Fruit fly (Drosophila melanogaster) whole organism, wandering third instar larva: ENCODE measurements around the gene Sgs7.

Experiments
- Abd-B ChIP-seq: fragments of >200 bp; optimal IDR thresholded peaks from 2 replicates; lab custom pipeline; 2017; ENCODE audit warnings: missing biosample characterization, missing genetic modification characterization
- CG32264 ChIP-seq: fragments of 200-800 bp; sonication (Bioruptor generic); optimal IDR thresholded peaks from 2 replicates; lab custom pipeline; 2016; ENCODE audit warnings: missing biosample characterization, missing genetic modification characterization
- CG9705 ChIP-seq: fragments of 200-800 bp; sonication (Bioruptor generic); optimal IDR thresholded peaks from 2 replicates; lab custom pipeline; 2018; ENCODE audit warnings: missing biosample characterization, mild to moderate bottlenecking, missing genetic modification characterization
- CrebA ChIP-seq: fragments of 200-800 bp; sonication (Bioruptor generic); optimal IDR thresholded peaks from 2 replicates; lab custom pipeline; 2016; ENCODE audit warnings: missing biosample characterization, mild to moderate bottlenecking, missing genetic modification characterization, borderline replicate concordance
- Dfd ChIP-seq: fragments of >200 bp; optimal IDR thresholded peaks from 2 replicates; lab custom pipeline; 2017; ENCODE audit warnings: missing biosample characterization, missing genetic modification characterization
- Dif ChIP-seq: fragments of 200-275, 200-300 bp; sonication (Bioruptor generic); optimal IDR thresholded peaks from 2 replicates; lab custom pipeline; 2018; ENCODE audit warnings: missing biosample characterization, missing genetic modification characterization; ENCODE audit not compliant: partially characterized antibody
- GATAd ChIP-seq: sonication (Bioruptor generic); optimal IDR thresholded peaks from 2 replicates; lab custom pipeline; 2016; ENCODE audit warnings: missing biosample characterization, missing genetic modification characterization
- HLH106 ChIP-seq: fragments of 200-800 bp; optimal IDR thresholded peaks from 3 replicates; lab custom pipeline; 2019; ENCODE audit warnings: missing biosample characterization, mild to moderate bottlenecking, missing genetic modification characterization, moderate library complexity
- Hnf4 ChIP-seq: fragments of 200-800 bp; sonication (Bioruptor generic); optimal IDR thresholded peaks from 2 replicates; lab custom pipeline; 2016; ENCODE audit warnings: missing biosample characterization, mild to moderate bottlenecking, missing genetic modification characterization
- Hr78 ChIP-seq: fragments of >200 bp; optimal IDR thresholded peaks from 2 replicates; lab custom pipeline; 2017; ENCODE audit warnings: missing biosample characterization, missing genetic modification characterization
- Hr83 ChIP-seq: fragments of 200-300 bp; sonication (Bioruptor generic); optimal IDR thresholded peaks from 2 replicates; lab custom pipeline; 2016; ENCODE audit warnings: missing biosample characterization, mild to moderate bottlenecking, missing genetic modification characterization, moderate library complexity; ENCODE audit not compliant: poor library complexity, severe bottlenecking
- Jra ChIP-seq: sonication (Bioruptor generic); optimal IDR thresholded peaks from 2 replicates; lab custom pipeline; 2016; ENCODE audit warnings: missing biosample characterization, missing genetic modification characterization
- Mio ChIP-seq: sonication (Bioruptor generic); optimal IDR thresholded peaks from 2 replicates; lab custom pipeline; 2016; ENCODE audit warnings: missing biosample characterization, missing genetic modification characterization
- Myc ChIP-seq: fragments of >200 bp; optimal IDR thresholded peaks from 2 replicates; lab custom pipeline; 2017
- N ChIP-seq: fragments of >200 bp; optimal IDR thresholded peaks from 2 replicates; lab custom pipeline; 2018; ENCODE audit warnings: missing biosample characterization, missing external identifiers, missing genetic modification characterization
- OdsH ChIP-seq: fragments of 200-800 bp; sonication (Bioruptor generic); optimal IDR thresholded peaks from 2 replicates; lab custom pipeline; 2016; ENCODE audit warnings: missing biosample characterization, mild to moderate bottlenecking, missing genetic modification characterization
- Sp1 ChIP-seq: fragments of 200-800 bp; sonication (Bioruptor generic); optimal IDR thresholded peaks from 3 replicates; lab custom pipeline; 2019; ENCODE audit warnings: missing biosample characterization, mild to moderate bottlenecking, missing genetic modification characterization, moderate library complexity
- br ChIP-seq: fragments of 200-800 bp; sonication (Bioruptor generic); optimal IDR thresholded peaks from 2 replicates; lab custom pipeline; 2016; ENCODE audit warnings: missing biosample characterization, missing genetic modification characterization
- brk ChIP-seq: fragments of 200-800 bp; sonication (Bioruptor generic); optimal IDR thresholded peaks from 2 replicates; lab custom pipeline; 2016; ENCODE audit warnings: missing biosample characterization, mild to moderate bottlenecking, missing genetic modification characterization
- dl ChIP-seq, 2 experiments: fragments of 175-275, 200-275 bp in 1 of 2; fragments of 200-275 bp in 1 of 2; sonication (Bioruptor generic); optimal IDR thresholded peaks; lab custom pipeline; 2018; ENCODE audit warnings: mild to moderate bottlenecking in 2 of 2, missing biosample characterization in 2 of 2, missing genetic modification characterization in 2 of 2, moderate library complexity in 2 of 2; ENCODE audit not compliant: partially characterized antibody in 2 of 2, insufficient read depth in 1 of 2
- dsf ChIP-seq: sonication (Bioruptor generic); optimal IDR thresholded peaks from 2 replicates; lab custom pipeline; 2016; ENCODE audit warnings: missing biosample characterization, missing genetic modification characterization, borderline replicate concordance
- ey ChIP-seq: fragments of 200-800 bp; sonication (Bioruptor generic); optimal IDR thresholded peaks from 2 replicates; lab custom pipeline; 2016; ENCODE audit warnings: missing biosample characterization, missing genetic modification characterization
- foxo ChIP-seq, 2 experiments: fragments of 200-800 bp; sonication (Bioruptor generic); optimal IDR thresholded peaks; 2 replicates in 1 of 2; 3 replicates in 1 of 2; lab custom pipeline; 2016 to 2017; ENCODE audit warnings: missing biosample characterization in 2 of 2, missing genetic modification characterization in 2 of 2
- fru ChIP-seq: fragments of 200-800 bp; sonication (Bioruptor generic); optimal IDR thresholded peaks from 3 replicates; lab custom pipeline; 2016; ENCODE audit warnings: missing biosample characterization, mild to moderate bottlenecking, missing genetic modification characterization
- h ChIP-seq: fragments of 200-800 bp; sonication (Bioruptor generic); optimal IDR thresholded peaks from 3 replicates; lab custom pipeline; 2016; ENCODE audit warnings: missing biosample characterization, mild to moderate bottlenecking, missing genetic modification characterization
- jim ChIP-seq: fragments of 175-275, 200-325 bp; sonication (Bioruptor generic); optimal IDR thresholded peaks from 2 replicates; lab custom pipeline; 2016; ENCODE audit warnings: missing biosample characterization, mild to moderate bottlenecking, missing genetic modification characterization
- lola ChIP-seq: fragments of >200 bp; optimal IDR thresholded peaks from 2 replicates; lab custom pipeline; 2017; ENCODE audit warnings: missing biosample characterization, missing genetic modification characterization
- pan ChIP-seq: fragments of >200 bp; optimal IDR thresholded peaks from 2 replicates; lab custom pipeline; 2017
- sage ChIP-seq: fragments of 200-800 bp; sonication (Bioruptor generic); optimal IDR thresholded peaks from 2 replicates; lab custom pipeline; 2016; ENCODE audit warnings: missing biosample characterization, mild to moderate bottlenecking, missing genetic modification characterization
- sv ChIP-seq: fragments of 200-800 bp; sonication (Bioruptor generic); optimal IDR thresholded peaks from 3 replicates; lab custom pipeline; 2016; ENCODE audit warnings: missing biosample characterization, missing genetic modification characterization
- tai ChIP-seq: sonication (Bioruptor generic); optimal IDR thresholded peaks from 2 replicates; lab custom pipeline; 2016; ENCODE audit warnings: missing biosample characterization, missing genetic modification characterization
- usp ChIP-seq: fragments of >200 bp; optimal IDR thresholded peaks from 2 replicates; lab custom pipeline; 2017; ENCODE audit warnings: missing biosample characterization, missing genetic modification characterization

Sgs7 gene

DNA sequence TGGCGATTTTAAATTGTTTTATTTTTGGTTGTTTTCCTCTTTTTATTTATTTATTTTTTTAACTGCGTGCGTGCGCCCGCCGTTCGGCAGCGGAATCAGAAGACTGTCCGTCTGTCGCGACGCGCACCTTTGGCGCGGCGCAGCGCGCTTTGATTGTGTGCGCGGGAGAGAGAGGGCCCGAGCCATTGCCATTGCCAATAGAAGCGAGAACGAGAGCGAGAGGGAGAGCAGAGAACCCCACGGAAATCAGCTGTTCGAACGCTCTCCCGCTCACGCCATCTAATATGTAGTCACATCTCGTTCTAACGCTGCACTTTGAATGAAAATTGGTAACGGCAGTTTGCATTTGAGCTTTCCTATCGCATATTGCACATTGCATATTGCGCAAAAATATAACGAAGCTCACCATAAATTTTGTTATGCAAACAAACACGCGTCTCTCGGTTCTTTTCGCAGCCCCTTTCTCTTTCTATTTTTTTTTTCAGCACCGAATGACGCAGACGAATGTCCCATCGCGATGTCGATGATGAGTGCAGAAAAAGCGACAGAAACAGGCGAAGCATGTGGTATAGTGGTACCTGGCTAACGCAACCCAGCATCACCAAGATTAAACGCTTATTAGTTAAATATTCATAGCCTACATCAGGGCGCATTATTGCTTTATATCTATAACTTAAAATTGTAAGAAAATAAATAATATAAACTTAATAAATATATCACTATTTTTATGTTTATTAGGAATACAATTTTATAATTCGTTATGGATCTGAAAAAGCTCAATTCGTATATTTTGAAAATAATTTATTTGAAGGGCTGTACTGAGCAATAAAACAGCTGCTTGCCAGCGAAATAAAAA is 25.0 kb downstream of the Sgs7 start (continued):
- no peak for TF ChIP-seq Dfd
- TF ChIP-seq Myc: no peak
- no peak for TF ChIP-seq sv (GFP tag; lab: Kevin White, UChicago)
- no peak for TF ChIP-seq ey (GFP tag; lab: Kevin White, UChicago)
- no peak for TF ChIP-seq sage (GFP tag; lab: Kevin White, UChicago)
- no peak for TF ChIP-seq Abd-B (GFP tag; lab: Kevin White, UChicago)
- no peak for TF ChIP-seq usp
- no peak for TF ChIP-seq dsf (GFP tag; lab: Kevin White, UChicago)
- peak; percentile 34 for TF ChIP-seq OdsH (GFP tag; lab: Kevin White, UChicago)
- no peak for TF ChIP-seq CG32264
- TF ChIP-seq CrebA: no peak
- TF ChIP-seq Hr78 (GFP tag; lab: Kevin White, UChicago): no peak
- no peak for TF ChIP-seq jim (GFP tag; lab: Kevin White, UChicago)

DNA sequence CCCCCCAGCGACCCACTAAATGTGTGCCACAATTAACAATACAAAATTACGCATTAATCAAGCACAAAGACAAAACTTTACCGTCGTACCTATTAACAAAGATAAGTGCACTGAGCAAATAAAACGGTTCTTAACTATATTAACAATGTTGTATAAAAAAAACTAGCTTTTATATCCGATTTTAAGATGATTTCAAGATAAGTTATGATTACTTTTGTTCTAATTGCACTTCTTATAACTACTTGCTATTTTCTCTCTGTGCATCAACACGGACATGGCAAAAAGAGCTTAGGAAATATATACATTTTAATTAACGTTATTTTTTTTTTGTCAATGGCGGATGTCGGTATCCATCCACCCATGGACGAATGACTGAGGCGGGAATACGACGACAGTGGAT is 26.5 kb downstream of the Sgs7 start:
- TF ChIP-seq foxo (GFP tag; optimal IDR thresholded peaks at IDR 0.05; lab: Kevin White, UChicago) (peak in 1 of 2 experiments; percentile 21), sage (GFP tag; lab: Kevin White, UChicago) (no peak), Hr83 (GFP tag; lab: Kevin White, UChicago) (no peak), fru (GFP tag; lab: Kevin White, UChicago) (no peak), N (no peak), h (GFP tag; lab: Kevin White, UChicago) (peak; percentile 36), HLH106 (tag; lab: Kevin White, UChicago) (peak; percentile 19), Mio (GFP tag; lab: Kevin White, UChicago) (no peak), Sp1 (no peak), dl (GFP tag; optimal IDR thresholded peaks at IDR 0.05; lab: Kevin White, UChicago; ENCODE audit: insufficient read depth in 1 of 2, partially characterized antibody in 2 of 2) (no peak), CG32264 (no peak), pan (lab: Kevin White, UChicago) (no peak), Abd-B (GFP tag; lab: Kevin White, UChicago) (no peak), br (GFP tag; lab: Kevin White, UChicago) (no peak), dsf (GFP tag; lab: Kevin White, UChicago) (no peak)

DNA sequence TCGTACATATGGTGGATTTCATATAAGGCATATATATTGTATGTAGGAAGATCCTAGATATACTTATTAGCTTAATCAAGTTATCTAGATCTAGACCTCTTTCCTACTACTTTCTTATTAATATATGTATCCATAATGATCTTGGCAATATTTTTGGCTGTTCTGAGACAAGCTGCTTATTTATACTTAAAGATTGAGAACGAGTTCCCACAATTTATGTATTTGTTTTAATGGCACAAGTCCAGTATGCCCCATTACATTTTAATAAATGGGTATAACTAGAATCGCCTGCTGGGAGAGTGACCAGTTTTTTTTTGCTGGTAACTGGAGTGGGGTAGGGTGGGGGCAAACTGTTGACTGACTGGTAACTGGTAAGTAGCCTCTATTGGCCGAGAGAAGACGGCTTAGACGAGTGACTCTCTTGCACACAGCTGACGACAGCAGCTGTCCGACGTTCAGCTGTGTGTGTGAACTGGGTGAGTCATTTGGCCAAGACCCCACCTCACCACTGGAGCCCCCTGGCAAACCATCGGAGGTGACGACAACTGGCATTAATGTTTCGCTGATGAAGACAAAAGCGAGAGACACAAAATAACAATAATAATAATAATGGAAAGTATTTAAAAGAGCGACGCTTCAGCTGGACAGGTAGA is 27.2 kb downstream of the Sgs7 start:
- TF ChIP-seq Jra (GFP tag; lab: Kevin White, UChicago) (peak; percentile 4), Sp1 (no peak), br (GFP tag; lab: Kevin White, UChicago) (no peak), lola (GFP tag; lab: Kevin White, UChicago) (no peak)
- TF ChIP-seq, all 38 proteins: peak for 1

DNA sequence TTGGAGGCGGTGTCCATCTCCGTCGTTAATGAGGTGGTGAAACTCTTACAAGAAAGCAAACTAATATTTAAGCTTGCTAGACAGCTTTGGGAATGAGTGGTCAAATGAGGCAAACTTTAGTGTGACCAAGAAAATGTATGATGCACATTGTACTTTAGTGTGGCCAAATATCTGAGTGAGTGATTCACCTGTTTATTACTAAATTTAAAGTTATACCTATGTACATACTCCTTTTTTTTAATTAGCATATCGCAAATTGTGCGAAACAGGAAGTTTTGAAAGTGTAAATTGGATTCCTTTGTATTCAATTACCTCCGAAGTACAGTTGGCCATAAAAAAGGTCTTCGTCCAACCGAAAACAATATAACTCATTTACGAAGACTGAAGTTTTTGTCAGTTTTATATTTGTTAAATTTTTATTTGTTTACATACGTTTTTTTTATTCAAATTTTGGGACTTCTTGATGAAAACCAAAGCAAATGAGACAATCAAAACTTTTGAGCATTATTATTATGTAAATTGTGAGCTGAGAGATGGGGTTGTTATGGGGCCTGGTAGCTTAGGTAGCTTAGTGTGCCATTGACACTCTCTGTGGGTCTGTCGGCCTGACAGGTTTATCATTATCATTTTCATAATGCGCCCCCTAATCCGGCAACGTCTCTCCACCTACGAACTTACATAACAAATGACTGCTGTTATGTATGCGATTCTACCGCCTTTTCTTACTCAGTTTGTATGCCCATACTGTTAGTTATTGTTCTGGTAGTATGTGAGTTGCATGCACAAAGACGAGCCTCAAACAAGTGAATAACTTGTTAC is 30.1 kb downstream of the Sgs7 start:
- no peak for TF ChIP-seq Hnf4
- TF ChIP-seq Jra (GFP tag; lab: Kevin White, UChicago): no peak
- no peak for TF ChIP-seq CrebA
- no peak for TF ChIP-seq Mio (GFP tag; lab: Kevin White, UChicago)
- no peak for TF ChIP-seq dl (GFP tag; optimal IDR thresholded peaks at IDR 0.05; lab: Kevin White, UChicago; ENCODE audit: insufficient read depth in 1 of 2, partially characterized antibody in 2 of 2)
- TF ChIP-seq HLH106 (tag; lab: Kevin White, UChicago): no peak
- TF ChIP-seq h (GFP tag; lab: Kevin White, UChicago): no peak
- no peak for TF ChIP-seq Dif (GFP tag; lab: Kevin White, UChicago)
- no peak for TF ChIP-seq GATAd (GFP tag; lab: Kevin White, UChicago)
- TF ChIP-seq brk (GFP tag; lab: Kevin White, UChicago): no peak
- TF ChIP-seq br (GFP tag; lab: Kevin White, UChicago): no peak
- no peak for TF ChIP-seq CG32264
- no peak for TF ChIP-seq dsf (GFP tag; lab: Kevin White, UChicago)
- no peak for TF ChIP-seq OdsH (GFP tag; lab: Kevin White, UChicago)
- no peak for TF ChIP-seq tai (GFP tag; lab: Kevin White, UChicago)
- TF ChIP-seq CG9705 (GFP tag; lab: Kevin White, UChicago): no peak
- TF ChIP-seq, all 38 proteins: peak for 0
